Worm (Caenorhabditis elegans) whole organism, late embryonic: Measurements from ENCODE around the gene pde-12.

Experiments used
- lim-6 ChIP-seq: sonication (generic microtip); optimal IDR thresholded peaks from 2 replicates; lab custom pipeline; 2016; ENCODE audit warnings: missing genetic modification characterization, missing compliant biosample characterization
- pax-1 ChIP-seq: fragments of 150-350 bp; optimal IDR thresholded peaks from 2 replicates; lab custom pipeline; 2014; ENCODE audit warnings: missing biosample characterization, missing genetic modification characterization
- pha-4 ChIP-seq: fragments of 150-350 bp; optimal IDR thresholded peaks from 2 replicates; lab custom pipeline; 2018; ENCODE audit warnings: missing biosample characterization, missing genetic modification reagents, missing genetic modification characterization

- TF ChIP-seq pax-1: no peak
- TF ChIP-seq pha-4: no peak
- no peak for TF ChIP-seq lim-6 (tag; lab: Kevin White, UChicago)
These were observed 36.0 kb downstream of the pde-12 start for ce11 chrIII:10808802-10809201.
